Worm (Caenorhabditis elegans) whole organism, L4 larva: ENCODE results near the gene C49F5.5.

ENCODE experiments used
- ceh-28 ChIP-seq: fragments of 150-350 bp; optimal IDR thresholded peaks from 2 replicates; lab custom pipeline; 2014; ENCODE audit warnings: missing biosample characterization, missing genetic modification reagents, missing genetic modification characterization
- daf-19 ChIP-seq: fragments of 200-800 bp; sonication (Bioruptor generic); conservative IDR thresholded peaks from 2 replicates; pipeline ENCODE4 v1.3.6; 2022; ENCODE audit warnings: missing genetic modification characterization, missing compliant biosample characterization
- lim-7 ChIP-seq: fragments of 200-800 bp; sonication (Bioruptor generic); IDR thresholded peaks from 2 replicates; pipeline ENCODE4 v1.3.6; 2022; ENCODE audit warnings: missing genetic modification characterization, missing compliant biosample characterization
- lir-3 ChIP-seq: sonication (generic microtip); optimal IDR thresholded peaks from 2 replicates; lab custom pipeline; 2016; ENCODE audit warnings: mild to moderate bottlenecking, missing genetic modification characterization, missing compliant biosample characterization
- lsy-2 ChIP-seq, 2 experiments: fragments of 150-350 bp in 1 of 2; sonication (generic microtip) in 1 of 2; optimal IDR thresholded peaks; 2 replicates each; lab custom pipeline; 2014 to 2017; ENCODE audit warnings: missing biosample characterization in 2 of 2, missing genetic modification characterization in 2 of 2
- nhr-41 ChIP-seq: fragments of 200-800 bp; sonication (Bioruptor generic); IDR thresholded peaks from 2 replicates; pipeline ENCODE4 v1.3.6; 2022; ENCODE audit warnings: missing genetic modification reagents, missing genetic modification characterization, missing compliant biosample characterization
- pqm-1 ChIP-seq: sonication (generic microtip); optimal IDR thresholded peaks from 2 replicates; lab custom pipeline; 2017; ENCODE audit warnings: missing biosample characterization, missing genetic modification characterization
- spr-3 ChIP-seq: fragments of 200-800 bp; sonication (Bioruptor generic); optimal IDR thresholded peaks from 2 replicates; lab custom pipeline; 2018; ENCODE audit warnings: mild to moderate bottlenecking, missing genetic modification characterization, missing compliant biosample characterization
- zag-1 ChIP-seq: fragments of 150-350 bp; optimal IDR thresholded peaks from 2 replicates; lab custom pipeline; 2014; ENCODE audit warnings: missing biosample characterization, missing genetic modification characterization

DNA sequence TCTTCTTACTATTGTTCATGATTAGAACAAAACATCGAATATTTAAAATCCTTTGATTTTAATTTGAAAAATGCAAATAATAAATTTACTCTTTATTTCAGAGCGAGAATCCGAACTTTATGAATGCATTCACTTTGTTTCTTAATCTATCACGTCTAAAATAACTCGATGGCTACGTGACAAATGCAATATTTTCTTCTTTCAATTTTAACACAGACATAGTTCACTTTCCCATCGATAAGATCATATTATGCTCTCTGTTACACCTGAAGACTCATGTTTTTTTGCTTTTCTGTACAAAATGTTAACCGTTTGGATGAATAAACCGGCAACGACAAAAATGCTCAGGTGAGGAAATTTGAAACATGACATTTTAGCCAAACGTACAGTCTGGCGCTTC lies 16.4 kb upstream of the C49F5.5 start:
- TF ChIP-seq lsy-2 (tag; optimal IDR thresholded peaks at IDR 0.05; lab: Kevin White, UChicago) (no peak), pqm-1 (no peak), nhr-41 (no peak), lir-3 (tag; lab: Kevin White, UChicago) (no peak), daf-19 (no peak), spr-3 (no peak), zag-1 (no peak), ceh-28 (tag; lab: Kevin White, UChicago) (no peak), lim-7 (GFP tag; lab: Robert Waterston, UW) (no peak)
